Worm (Caenorhabditis elegans): Measurements from ENCODE around the gene ZC204.12.
"Not testable (repeated sequence)": the region's sequence is repeated elsewhere in the genome, so short reads cannot be mapped to it uniquely, and the experiment has no call there.

The ZC204.12 gene

ce11 chrII:1636392-1636791 lies 20.7 kb downstream of the ZC204.12 start, which contains the start of gene srg-20:
TSS of gene srg-20 (plus strand) at chrII:1636692.
- not testable (repeated sequence) for TF ChIP-seq irx-1 (tag; optimal IDR thresholded peaks at IDR 0.05); hpl-2 (GFP tag; optimal IDR thresholded peaks at IDR 0.05); dpl-1 (GFP tag; optimal IDR thresholded peaks at IDR 0.05)

ce11 chrII:1635969-1636368 lies 21.1 kb downstream of the ZC204.12 start:
- TF ChIP-seq jun-1 (tag; optimal IDR thresholded peaks at IDR 0.05) (peak; percentile 15), elt-2 (tag; optimal IDR thresholded peaks at IDR 0.05) (peak; percentile 90), dsc-1 (tag; optimal IDR thresholded peaks at IDR 0.05) (no peak)

ce11 chrII:1633490-1633889 lies 23.6 kb downstream of the ZC204.12 start, which contains the start of gene C08E3.1:
TSS of gene C08E3.1 (plus strand) at chrII:1633790.
- not testable (repeated sequence) for TF ChIP-seq ceh-8 (GFP tag; optimal IDR thresholded peaks at IDR 0.05); alr-1 (tag; optimal IDR thresholded peaks at IDR 0.05; ENCODE audit: borderline replicate concordance); ceh-82 (tag; optimal IDR thresholded peaks at IDR 0.05)

- not testable (repeated sequence) for TF ChIP-seq lir-3 (tag; optimal IDR thresholded peaks at IDR 0.05; ENCODE audit: poor library complexity); alr-1 (tag; optimal IDR thresholded peaks at IDR 0.05; ENCODE audit: borderline replicate concordance); Y116A8C.19 (tag; optimal IDR thresholded peaks at IDR 0.05; ENCODE audit: borderline replicate concordance)
Measured at ce11 chrII:1632216-1632615, 24.9 kb downstream of the ZC204.12 start, which contains the start of gene C08E3.13. TSS of gene C08E3.13 (minus strand) at chrII:1632316.

ce11 chrII:1627783-1628182 lies 29.3 kb downstream of the ZC204.12 start, which contains the start of gene C08E3.15:
TSS of gene C08E3.15 (minus strand) at chrII:1627883.
- peak in 1 of 2 experiments; percentile 6 for TF ChIP-seq lsy-2 (tag; optimal IDR thresholded peaks at IDR 0.05)

- TF ChIP-seq nhr-90 (tag; optimal IDR thresholded peaks at IDR 0.05; ENCODE audit: poor library complexity) (no peak), efl-1 (optimal IDR thresholded peaks at IDR 0.05) (no peak), efl-1 (GFP tag; optimal IDR thresholded peaks at IDR 0.05 in 1 of 2) (peak in 1 of 2 experiments; percentile 84)
Measured at ce11 chrII:1625666-1626065, 31.4 kb downstream of the ZC204.12 start, which contains the start of gene C08E3.14. TSS of gene C08E3.14 (plus strand) at chrII:1625966.

ce11 chrII:1624572-1624971 lies 32.5 kb downstream of the ZC204.12 start, which contains the start of gene fbxa-160:
TSS of gene fbxa-160 (minus strand) at chrII:1624672.
- TF ChIP-seq ceh-90 (tag; optimal IDR thresholded peaks at IDR 0.05) = no peak
- no peak for TF ChIP-seq aha-1 (tag; optimal IDR thresholded peaks at IDR 0.05)
- no peak for TF ChIP-seq unc-30 (tag; optimal IDR thresholded peaks at IDR 0.05)
- no peak for TF ChIP-seq Y116A8C.19 (tag; optimal IDR thresholded peaks at IDR 0.05; ENCODE audit: borderline replicate concordance)
- TF ChIP-seq nhr-90 (tag; optimal IDR thresholded peaks at IDR 0.05; ENCODE audit: poor library complexity) = no peak
- TF ChIP-seq jun-1 (tag; optimal IDR thresholded peaks at IDR 0.05) = no peak
- no peak for TF ChIP-seq sox-4 (tag; optimal IDR thresholded peaks at IDR 0.05)
- no peak for TF ChIP-seq nhr-20 (tag; optimal IDR thresholded peaks at IDR 0.05)
- TF ChIP-seq unc-86 (tag; optimal IDR thresholded peaks at IDR 0.05) = no peak
- TF ChIP-seq elt-3 (tag; optimal IDR thresholded peaks at IDR 0.05) = no peak
- TF ChIP-seq zip-4 (GFP tag; optimal IDR thresholded peaks at IDR 0.05) = no peak
- no peak for TF ChIP-seq nhr-237 (tag; optimal IDR thresholded peaks at IDR 0.05)
- no peak for TF ChIP-seq C04F5.9 (tag; optimal IDR thresholded peaks at IDR 0.05)

ce11 chrII:1621795-1622194 lies 35.3 kb downstream of the ZC204.12 start:
- TF ChIP-seq unc-30 (tag; optimal IDR thresholded peaks at IDR 0.05) (no peak), mab-9 (GFP tag; IDR thresholded peaks at IDR 0.05) (no peak), irx-1 (tag; optimal IDR thresholded peaks at IDR 0.05) (no peak), lin-35 (GFP tag; optimal IDR thresholded peaks at IDR 0.05) (peak in 1 of 2 experiments; percentile 32), elt-2 (tag; optimal IDR thresholded peaks at IDR 0.05) (peak; percentile 90), ztf-11 (tag; optimal IDR thresholded peaks at IDR 0.05) (no peak), hlh-17 (GFP tag; optimal IDR thresholded peaks at IDR 0.05; ENCODE audit: borderline replicate concordance) (no peak), jun-1 (tag; optimal IDR thresholded peaks at IDR 0.05) (peak; percentile 44)

Data from whole organism, L1 larva.